Fruit fly (Drosophila melanogaster) whole organism, prepupa: Measurements from ENCODE around the gene CG7530.
A peak's percentile ranks its signal among the peaks of the same experiment; 100 is the strongest.

ENCODE experiments used
- Blimp-1 ChIP-seq: fragments of 200-800 bp; sonication (Bioruptor generic); optimal IDR thresholded peaks from 3 replicates; lab custom pipeline; 2017; ENCODE audit warnings: missing biosample characterization, missing genetic modification characterization, mild to moderate bottlenecking, moderate library complexity, missing genetic modification reagents
- CG15336 ChIP-seq: fragments of 200-800 bp; sonication (Bioruptor generic); IDR thresholded peaks from 2 replicates; pipeline ENCODE4 v1.3.6; 2022; ENCODE audit warnings: missing biosample characterization, missing genetic modification characterization
- CG16779 ChIP-seq: fragments of 200-800 bp; sonication (Bioruptor generic); optimal IDR thresholded peaks from 3 replicates; lab custom pipeline; 2017; ENCODE audit warnings: missing biosample characterization, mild to moderate bottlenecking, missing genetic modification characterization
- CG3032 ChIP-seq: fragments of 200-800 bp; optimal IDR thresholded peaks from 2 replicates; lab custom pipeline; 2019; ENCODE audit warnings: missing biosample characterization, mild to moderate bottlenecking, missing genetic modification characterization, moderate library complexity
- CG31627 ChIP-seq: fragments of 200-800 bp; sonication (Bioruptor generic); optimal IDR thresholded peaks from 3 replicates; lab custom pipeline; 2016; ENCODE audit warnings: missing biosample characterization, missing genetic modification characterization
- CG32006 ChIP-seq: fragments of 200-800 bp; sonication (Bioruptor generic); optimal IDR thresholded peaks from 3 replicates; lab custom pipeline; 2017; ENCODE audit warnings: missing biosample characterization, mild to moderate bottlenecking, missing genetic modification characterization
- CG34406 ChIP-seq: fragments of 200-800 bp; sonication (Bioruptor generic); optimal IDR thresholded peaks from 3 replicates; lab custom pipeline; 2016; ENCODE audit warnings: missing biosample characterization, missing genetic modification characterization
- CG3919 ChIP-seq: fragments of 200-800 bp; sonication (Bioruptor generic); optimal IDR thresholded peaks from 3 replicates; lab custom pipeline; 2016; ENCODE audit warnings: missing biosample characterization, missing genetic modification characterization
- CG6163 ChIP-seq: fragments of 200-800 bp; sonication (Bioruptor generic); IDR thresholded peaks from 3 replicates; pipeline ENCODE4 v1.3.6; 2022; ENCODE audit warnings: missing biosample characterization, missing genetic modification characterization
- CG6276 ChIP-seq: fragments of 200-800 bp; sonication (Bioruptor generic); optimal IDR thresholded peaks from 2 replicates; lab custom pipeline; 2017; ENCODE audit warnings: missing biosample characterization, mild to moderate bottlenecking, missing genetic modification characterization
- CG6808 ChIP-seq: fragments of 200-800 bp; sonication (Bioruptor generic); optimal IDR thresholded peaks from 3 replicates; lab custom pipeline; 2017; ENCODE audit warnings: missing biosample characterization, missing genetic modification characterization, mild to moderate bottlenecking, moderate library complexity, missing genetic modification reagents
- CG6854 ChIP-seq: fragments of 200-800 bp; sonication (Bioruptor generic); optimal IDR thresholded peaks from 2 replicates; lab custom pipeline; 2017; ENCODE audit warnings: missing biosample characterization, mild to moderate bottlenecking, missing genetic modification characterization
- CG7368 ChIP-seq: fragments of 200-800 bp; sonication (Bioruptor generic); optimal IDR thresholded peaks from 3 replicates; lab custom pipeline; 2016; ENCODE audit warnings: missing biosample characterization, missing genetic modification characterization
- CG8319 ChIP-seq: fragments of 200-800 bp; sonication (Bioruptor generic); optimal IDR thresholded peaks from 3 replicates; lab custom pipeline; 2016; ENCODE audit warnings: missing biosample characterization, missing genetic modification characterization
- CG9139 ChIP-seq: fragments of 200-800 bp; sonication (Bioruptor generic); optimal IDR thresholded peaks from 3 replicates; lab custom pipeline; 2017; ENCODE audit warnings: missing biosample characterization, mild to moderate bottlenecking, missing genetic modification characterization
- Eip93F ChIP-seq: fragments of 200-800 bp; sonication (Bioruptor generic); optimal IDR thresholded peaks from 2 replicates; lab custom pipeline; 2016; ENCODE audit warnings: missing biosample characterization, mild to moderate bottlenecking, missing genetic modification characterization
- Hr38 ChIP-seq: sonication (Bioruptor generic); optimal IDR thresholded peaks from 2 replicates; lab custom pipeline; 2016; ENCODE audit warnings: missing biosample characterization, missing genetic modification characterization
- Hr4 ChIP-seq: fragments of 200-800 bp; sonication (Bioruptor generic); optimal IDR thresholded peaks from 3 replicates; lab custom pipeline; 2016; ENCODE audit warnings: missing biosample characterization, missing genetic modification characterization
- Met ChIP-seq: fragments of 200-800 bp; sonication (Bioruptor generic); optimal IDR thresholded peaks from 3 replicates; lab custom pipeline; 2016; ENCODE audit warnings: missing biosample characterization, missing genetic modification characterization
- OdsH ChIP-seq: fragments of 200-800 bp; sonication (Bioruptor generic); optimal IDR thresholded peaks from 3 replicates; lab custom pipeline; 2016; ENCODE audit warnings: missing biosample characterization, missing genetic modification characterization
- Smox ChIP-seq: fragments of 200-800 bp; sonication (Bioruptor generic); optimal IDR thresholded peaks from 3 replicates; lab custom pipeline; 2016; ENCODE audit warnings: missing biosample characterization, missing genetic modification characterization
- Sox102F ChIP-seq: fragments of 200-800 bp; sonication (Bioruptor generic); optimal IDR thresholded peaks from 2 replicates; lab custom pipeline; 2016; ENCODE audit warnings: missing biosample characterization, mild to moderate bottlenecking, missing genetic modification characterization
- Sox14 ChIP-seq: fragments of 200-800 bp; sonication (Bioruptor generic); optimal IDR thresholded peaks from 3 replicates; lab custom pipeline; 2016; ENCODE audit warnings: missing biosample characterization, missing genetic modification characterization
- acj6 ChIP-seq: fragments of 200-800 bp; sonication (Bioruptor generic); optimal IDR thresholded peaks from 3 replicates; lab custom pipeline; 2016; ENCODE audit warnings: missing biosample characterization, missing genetic modification characterization
- cyc ChIP-seq: fragments of 200-800 bp; sonication (Bioruptor generic); optimal IDR thresholded peaks from 3 replicates; lab custom pipeline; 2016; ENCODE audit warnings: missing biosample characterization, missing genetic modification characterization
- dac ChIP-seq: fragments of 200-800 bp; sonication (Bioruptor generic); optimal IDR thresholded peaks from 2 replicates; lab custom pipeline; 2017; ENCODE audit warnings: missing biosample characterization, mild to moderate bottlenecking, missing genetic modification characterization
- eg ChIP-seq: fragments of 200-800 bp; sonication (Bioruptor generic); IDR thresholded peaks from 3 replicates; pipeline ENCODE4 v1.3.6; 2022; ENCODE audit warnings: missing biosample characterization, missing genetic modification characterization
- esn ChIP-seq: fragments of 200-800 bp; sonication (Bioruptor generic); optimal IDR thresholded peaks from 2 replicates; lab custom pipeline; 2016; ENCODE audit warnings: missing biosample characterization, mild to moderate bottlenecking, missing genetic modification characterization, moderate library complexity
- fd59A ChIP-seq: fragments of 200-800 bp; sonication (Bioruptor generic); optimal IDR thresholded peaks from 2 replicates; lab custom pipeline; 2017; ENCODE audit warnings: missing biosample characterization, mild to moderate bottlenecking, missing genetic modification characterization, missing genetic modification reagents
- fd85E ChIP-seq: fragments of 200-800 bp; sonication (Bioruptor generic); optimal IDR thresholded peaks from 3 replicates; lab custom pipeline; 2016; ENCODE audit warnings: missing biosample characterization, missing genetic modification characterization
- fkh ChIP-seq: fragments of 200-800 bp; sonication (Bioruptor generic); optimal IDR thresholded peaks from 3 replicates; lab custom pipeline; 2017; ENCODE audit warnings: missing biosample characterization, mild to moderate bottlenecking, missing genetic modification characterization, moderate library complexity
- pdm3 ChIP-seq: fragments of 200-800 bp; sonication (Bioruptor generic); optimal IDR thresholded peaks from 3 replicates; lab custom pipeline; 2016; ENCODE audit warnings: missing biosample characterization, missing genetic modification characterization
- spab ChIP-seq: fragments of 200-800 bp; sonication (Bioruptor generic); optimal IDR thresholded peaks from 2 replicates; lab custom pipeline; 2017; ENCODE audit warnings: missing biosample characterization, mild to moderate bottlenecking, missing genetic modification characterization, missing genetic modification reagents
- svp ChIP-seq: fragments of 200-800 bp; sonication (Bioruptor generic); peaks from one replicate; lab custom pipeline; 2016; ENCODE audit warnings: missing biosample characterization, missing genetic modification characterization

CG7530 gene

DNA sequence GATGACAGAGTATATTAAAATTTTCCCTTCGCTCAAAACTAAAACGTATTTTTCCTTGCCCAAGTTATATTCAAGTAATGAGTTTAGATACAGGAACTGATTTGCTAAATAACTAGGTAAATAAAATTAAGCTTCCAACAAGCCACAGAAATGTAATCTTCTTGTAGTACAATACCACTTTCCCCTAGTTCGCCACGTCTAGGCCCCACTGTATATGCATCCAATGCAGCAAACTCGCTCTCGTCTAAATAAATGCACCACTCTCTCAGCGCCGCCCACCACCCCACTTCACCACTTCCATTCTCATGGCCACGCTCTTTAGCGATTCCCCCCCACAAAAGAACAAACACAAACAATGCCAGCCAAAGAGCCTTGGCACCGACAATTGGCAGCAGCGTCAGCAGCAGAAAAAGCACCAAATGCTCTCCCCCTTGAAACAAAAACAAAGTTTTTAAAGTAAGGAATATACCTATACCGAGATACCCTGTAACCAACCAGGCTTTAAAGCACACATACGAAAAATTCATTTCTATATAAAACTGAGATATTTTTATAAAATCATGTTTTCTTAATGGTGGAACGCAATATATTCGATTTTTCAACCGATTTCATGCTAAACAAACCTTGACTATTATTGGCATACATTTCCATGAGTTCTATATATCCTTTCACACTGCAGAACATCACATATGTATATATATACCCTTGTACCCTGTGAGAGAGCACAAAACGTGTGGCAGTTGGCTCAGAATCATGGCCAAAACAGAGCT, 3.5 kb upstream of the CG7530 start (continued):
- TF ChIP-seq dac (GFP tag; lab: Kevin White, UChicago) (no peak), CG16779 (tag; lab: Kevin White, UChicago) (no peak), Smox (GFP tag; lab: Kevin White, UChicago) (no peak), esn (GFP tag; lab: Kevin White, UChicago) (no peak), Blimp-1 (GFP tag; lab: Kevin White, UChicago) (no peak), Hr4 (GFP tag; lab: Kevin White, UChicago) (peak; percentile 33), fd85E (GFP tag; lab: Kevin White, UChicago) (no peak), Hr38 (GFP tag; lab: Kevin White, UChicago) (no peak), spab (peak; percentile 13), Met (GFP tag; lab: Kevin White, UChicago) (peak; percentile 5), svp (peak; percentile 46), CG3919 (GFP tag; lab: Kevin White, UChicago) (peak; percentile 23), Sox14 (GFP tag; lab: Kevin White, UChicago) (peak; percentile 29), Sox102F (GFP tag; lab: Kevin White, UChicago) (no peak), CG15336 (0 out of 2 replicates have a peak, but pooled peaks have one; percentile 29), CG6163 (GFP tag; lab: Robert Waterston, UW) (peak; percentile 51; the same call in 2 of the 3 replicates), OdsH (GFP tag; lab: Kevin White, UChicago) (peak; percentile 18), CG31627 (GFP tag; lab: Kevin White, UChicago) (no peak), CG6276 (no peak), CG3032 (tag; lab: Kevin White, UChicago) (no peak), CG8319 (GFP tag; lab: Kevin White, UChicago) (no peak), cyc (GFP tag; lab: Kevin White, UChicago) (peak; percentile 23), fd59A (GFP tag; lab: Kevin White, UChicago) (no peak), fkh (GFP tag; lab: Kevin White, UChicago) (no peak), CG9139 (GFP tag; lab: Kevin White, UChicago) (no peak), CG34406 (peak; percentile 2), acj6 (GFP tag; lab: Kevin White, UChicago) (peak; percentile 21), CG32006 (GFP tag; lab: Kevin White, UChicago) (peak; percentile 34)

DNA sequence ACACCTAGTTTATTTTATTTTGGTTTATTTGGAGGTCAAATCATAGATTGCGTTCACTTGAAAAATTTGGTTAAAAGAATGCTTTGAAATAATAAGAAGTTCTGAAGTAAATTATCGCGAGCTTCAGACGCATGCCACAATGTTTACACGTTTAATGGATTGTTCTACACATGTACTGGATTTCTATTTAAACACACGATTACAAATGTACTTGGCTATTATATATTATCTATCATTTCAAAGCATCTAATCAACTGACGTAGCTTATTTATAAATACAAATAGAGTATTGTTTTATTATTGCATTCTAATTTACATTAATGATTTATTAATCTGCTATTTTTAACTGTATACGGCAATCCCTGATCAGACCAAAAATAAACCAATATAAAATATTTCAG, 2.6 kb upstream of the CG7530 start:
- no peak for TF ChIP-seq eg (GFP tag; lab: Robert Waterston, UW)
- TF ChIP-seq Hr4 (GFP tag; lab: Kevin White, UChicago): no peak
- TF ChIP-seq CG34406: no peak
- TF ChIP-seq CG3919 (GFP tag; lab: Kevin White, UChicago): no peak
- no peak for TF ChIP-seq svp
- no peak for TF ChIP-seq esn (GFP tag; lab: Kevin White, UChicago)
- TF ChIP-seq CG32006 (GFP tag; lab: Kevin White, UChicago): no peak
- TF ChIP-seq CG6854 (GFP tag; lab: Kevin White, UChicago): no peak
- no peak for TF ChIP-seq Eip93F
- TF ChIP-seq CG6808 (GFP tag; lab: Kevin White, UChicago): no peak
- TF ChIP-seq CG7368: no peak
- TF ChIP-seq CG8319 (GFP tag; lab: Kevin White, UChicago): no peak
- no peak for TF ChIP-seq CG3032 (tag; lab: Kevin White, UChicago)
- TF ChIP-seq pdm3: no peak
- TF ChIP-seq cyc (GFP tag; lab: Kevin White, UChicago): no peak
- TF ChIP-seq fd59A (GFP tag; lab: Kevin White, UChicago): no peak
- no peak for TF ChIP-seq dac (GFP tag; lab: Kevin White, UChicago)
- TF ChIP-seq CG6276: no peak

- TF ChIP-seq svp (peak; percentile 92), fd85E (GFP tag; lab: Kevin White, UChicago) (no peak), fd59A (GFP tag; lab: Kevin White, UChicago) (no peak)
- TF ChIP-seq, all 60 proteins: peak for 1
These were observed 2.1 kb upstream of the CG7530 start for dm6 chr3R:14733425-14733824.
